Fruit fly (Drosophila melanogaster) whole organism, embryonic: ENCODE measurements around the gene trk.
A peak's percentile ranks its signal among the peaks of the same experiment; 100 is the strongest.

Source experiments
- Aef1 ChIP-seq: fragments of 200-800 bp; sonication (Bioruptor generic); IDR thresholded peaks from 3 replicates; pipeline ENCODE4 v1.3.6; 2022; ENCODE audit warnings: missing biosample characterization, missing genetic modification characterization
- Asciz ChIP-seq: fragments of 200-800 bp; sonication (Bioruptor generic); optimal IDR thresholded peaks from 2 replicates; lab custom pipeline; 2017; ENCODE audit warnings: missing biosample characterization, mild to moderate bottlenecking, missing genetic modification characterization, missing genetic modification reagents
- Atf6 ChIP-seq: fragments of 200-800 bp; sonication (Bioruptor generic); IDR thresholded peaks from 2 replicates; pipeline ENCODE4 v1.3.6; 2022; ENCODE audit warnings: missing biosample characterization, missing genetic modification characterization
- BtbVII ChIP-seq: fragments of 200-800 bp; sonication (Bioruptor generic); optimal IDR thresholded peaks from 3 replicates; lab custom pipeline; 2017; ENCODE audit warnings: missing biosample characterization, mild to moderate bottlenecking, missing genetic modification characterization
- CG10321 ChIP-seq: fragments of 200-800 bp; sonication (Bioruptor generic); IDR thresholded peaks from 2 replicates; pipeline ENCODE4 v1.3.6; 2022; ENCODE audit warnings: missing biosample characterization, missing genetic modification characterization
- CG11695 ChIP-seq: fragments of 200-800 bp; sonication (Bioruptor generic); IDR thresholded peaks from 3 replicates; pipeline ENCODE4 v1.3.6; 2022; ENCODE audit warnings: missing biosample characterization, missing genetic modification characterization
- CG11696 ChIP-seq: fragments of 200-800 bp; sonication (Bioruptor generic); IDR thresholded peaks from 2 replicates; pipeline ENCODE4 v1.3.6; 2022; ENCODE audit warnings: missing biosample characterization, missing genetic modification characterization
- CG12299 ChIP-seq: fragments of 200-800 bp; sonication (Bioruptor generic); optimal IDR thresholded peaks from 2 replicates; lab custom pipeline; 2018; ENCODE audit warnings: missing biosample characterization, mild to moderate bottlenecking, missing genetic modification characterization
- CG13424 ChIP-seq: fragments of 200-800 bp; sonication (Bioruptor generic); optimal IDR thresholded peaks from 2 replicates; lab custom pipeline; 2019; ENCODE audit warnings: missing biosample characterization, mild to moderate bottlenecking, missing genetic modification characterization, moderate library complexity
- CG14965 ChIP-seq: fragments of 200-800 bp; sonication (Bioruptor generic); optimal IDR thresholded peaks from 2 replicates; lab custom pipeline; 2016; ENCODE audit warnings: missing biosample characterization, missing genetic modification characterization, borderline replicate concordance
- CG1603 ChIP-seq: fragments of 200-800 bp; sonication (Bioruptor generic); optimal IDR thresholded peaks from 2 replicates; lab custom pipeline; 2019; ENCODE audit warnings: missing biosample characterization, mild to moderate bottlenecking, missing genetic modification characterization, moderate library complexity
- CG16813 ChIP-seq: fragments of 200-800 bp; sonication (Bioruptor generic); IDR thresholded peaks from 3 replicates; pipeline ENCODE4 v1.3.6; 2022; ENCODE audit warnings: missing biosample characterization, missing genetic modification characterization; ENCODE audit not compliant: partially characterized antibody
- CG18262 ChIP-seq: fragments of 200-800 bp; optimal IDR thresholded peaks from 3 replicates; lab custom pipeline; 2019; ENCODE audit warnings: missing biosample characterization, mild to moderate bottlenecking, missing genetic modification characterization, moderate library complexity
- CG2875 ChIP-seq: fragments of 200-800 bp; sonication (Bioruptor generic); optimal IDR thresholded peaks from 2 replicates; lab custom pipeline; 2017; ENCODE audit warnings: missing biosample characterization, mild to moderate bottlenecking, missing genetic modification characterization, missing genetic modification reagents
- CG3065 ChIP-seq: fragments of 200-800 bp; sonication (Bioruptor generic); optimal IDR thresholded peaks from 2 replicates; lab custom pipeline; 2016; ENCODE audit warnings: missing biosample characterization, missing genetic modification characterization
- CG3995 ChIP-seq: fragments of 200-800 bp; sonication (Bioruptor generic); optimal IDR thresholded peaks from 3 replicates; lab custom pipeline; 2016; ENCODE audit warnings: missing biosample characterization, missing genetic modification characterization
- CG4707 ChIP-seq: fragments of 200-800 bp; sonication (Bioruptor generic); optimal IDR thresholded peaks from 2 replicates; lab custom pipeline; 2018; ENCODE audit warnings: missing biosample characterization, mild to moderate bottlenecking, missing genetic modification characterization, moderate library complexity
- CG6175 ChIP-seq: fragments of 200-800 bp; sonication (Bioruptor generic); IDR thresholded peaks from 3 replicates; pipeline ENCODE4 v1.3.6; 2022; ENCODE audit warnings: missing biosample characterization, missing genetic modification characterization
- CG6689 ChIP-seq: fragments of 200-800 bp; sonication (Bioruptor generic); IDR thresholded peaks from 2 replicates; pipeline ENCODE4 v1.3.6; 2022; ENCODE audit warnings: missing biosample characterization, missing genetic modification characterization
- CG6854 ChIP-seq: fragments of 200-800 bp; sonication (Bioruptor generic); optimal IDR thresholded peaks from 3 replicates; lab custom pipeline; 2017; ENCODE audit warnings: missing biosample characterization, mild to moderate bottlenecking, missing genetic modification characterization
- CG7745 ChIP-seq: fragments of 200-800 bp; sonication (Bioruptor generic); optimal IDR thresholded peaks from 2 replicates; lab custom pipeline; 2018; ENCODE audit warnings: missing biosample characterization, mild to moderate bottlenecking, missing genetic modification characterization, moderate library complexity
- Chrac-16 ChIP-seq: fragments of 200-800 bp; sonication (Bioruptor generic); optimal IDR thresholded peaks from 3 replicates; lab custom pipeline; 2016; ENCODE audit warnings: missing biosample characterization, missing genetic modification characterization
- D ChIP-seq, 2 experiments: fragments of 200-800 bp in 1 of 2; fragments of >200 bp in 1 of 2; sonication (Bioruptor generic) in 1 of 2; optimal IDR thresholded peaks; 2 replicates in 1 of 2; 3 replicates in 1 of 2; lab custom pipeline; 2017; ENCODE audit warnings: mild to moderate bottlenecking in 1 of 2, missing biosample characterization in 1 of 2, missing genetic modification characterization in 1 of 2, missing genetic modification reagents in 1 of 2
- Deaf1 ChIP-seq: fragments of 200-800 bp; optimal IDR thresholded peaks from 3 replicates; lab custom pipeline; 2019; ENCODE audit warnings: missing biosample characterization, mild to moderate bottlenecking, missing genetic modification characterization, moderate library complexity
- Dfd ChIP-seq, 2 experiments: fragments of >200 bp; optimal IDR thresholded peaks; 2 replicates each; lab custom pipeline; 2017; ENCODE audit warnings: missing biosample characterization in 2 of 2, missing genetic modification characterization in 2 of 2
- Doc3 ChIP-seq: fragments of 200-800 bp; sonication (Bioruptor generic); IDR thresholded peaks from 3 replicates; pipeline ENCODE4 v1.3.6; 2022; ENCODE audit warnings: missing biosample characterization, missing genetic modification characterization; ENCODE audit not compliant: partially characterized antibody
- ERR ChIP-seq: fragments of 200-800 bp; sonication (Bioruptor generic); optimal IDR thresholded peaks from 2 replicates; lab custom pipeline; 2016; ENCODE audit warnings: missing biosample characterization, missing genetic modification characterization
- Ets97D ChIP-seq: fragments of 200-800 bp; sonication (Bioruptor generic); optimal IDR thresholded peaks from 3 replicates; lab custom pipeline; 2016; ENCODE audit warnings: missing biosample characterization, missing genetic modification characterization
- Hsf ChIP-seq: fragments of 200-800 bp; sonication (Bioruptor generic); optimal IDR thresholded peaks from 3 replicates; lab custom pipeline; 2016; ENCODE audit warnings: missing biosample characterization, missing genetic modification characterization
- MESR4 ChIP-seq: fragments of 200-800 bp; sonication (Bioruptor generic); optimal IDR thresholded peaks from 2 replicates; lab custom pipeline; 2018; ENCODE audit warnings: missing biosample characterization, mild to moderate bottlenecking, missing genetic modification characterization, moderate library complexity
- Nf-YB ChIP-seq: fragments of 200-800 bp; sonication (Bioruptor generic); optimal IDR thresholded peaks from 3 replicates; lab custom pipeline; 2019; ENCODE audit warnings: missing biosample characterization, mild to moderate bottlenecking, missing genetic modification characterization, moderate library complexity
- Poxn ChIP-seq: fragments of 200-800 bp; sonication (Bioruptor generic); IDR thresholded peaks from 2 replicates; pipeline ENCODE4 v1.3.6; 2022; ENCODE audit warnings: missing biosample characterization, missing genetic modification characterization
- ato ChIP-seq: fragments of 200-800 bp; sonication (Bioruptor generic); IDR thresholded peaks from 2 replicates; pipeline ENCODE4 v1.3.6; 2022; ENCODE audit warnings: missing biosample characterization, missing genetic modification characterization; ENCODE audit not compliant: partially characterized antibody
- crol ChIP-seq: fragments of 200-800 bp; sonication (Bioruptor generic); IDR thresholded peaks from 2 replicates; pipeline ENCODE4 v1.3.6; 2022; ENCODE audit warnings: missing biosample characterization, missing genetic modification characterization
- danr ChIP-seq: fragments of 200-800 bp; sonication (Bioruptor generic); IDR thresholded peaks from 2 replicates; pipeline ENCODE4 v1.3.6; 2022; ENCODE audit warnings: missing biosample characterization, missing genetic modification characterization
- dmrt11E ChIP-seq: fragments of 200-800 bp; sonication (Bioruptor generic); optimal IDR thresholded peaks from 3 replicates; lab custom pipeline; 2018; ENCODE audit warnings: missing biosample characterization, mild to moderate bottlenecking, missing genetic modification characterization, moderate library complexity
- exex ChIP-seq: fragments of 200-800 bp; sonication (Bioruptor generic); optimal IDR thresholded peaks from 4 replicates; lab custom pipeline; 2018; ENCODE audit warnings: missing biosample characterization, mild to moderate bottlenecking, missing genetic modification characterization, moderate library complexity
- gsb-n ChIP-seq: fragments of 200-800 bp; sonication (Bioruptor generic); optimal IDR thresholded peaks from 3 replicates; lab custom pipeline; 2018; ENCODE audit warnings: missing biosample characterization, mild to moderate bottlenecking, missing genetic modification characterization
- inv ChIP-seq: fragments of 200-800 bp; sonication (Bioruptor generic); IDR thresholded peaks from 2 replicates; pipeline ENCODE4 v1.3.6; 2022; ENCODE audit warnings: missing biosample characterization, missing genetic modification characterization; ENCODE audit not compliant: partially characterized antibody
- kah ChIP-seq: fragments of 200-800 bp; sonication (Bioruptor generic); optimal IDR thresholded peaks from 2 replicates; lab custom pipeline; 2018; ENCODE audit warnings: missing biosample characterization, mild to moderate bottlenecking, missing genetic modification characterization
- lola ChIP-seq, 3 experiments: fragments of >200 bp in 2 of 3; fragments of 200-800 bp in 1 of 3; sonication (Bioruptor generic) in 1 of 3; optimal IDR thresholded peaks; 2 replicates each; lab custom pipeline; 2017 to 2019; ENCODE audit warnings: missing biosample characterization in 3 of 3, missing genetic modification characterization in 3 of 3, mild to moderate bottlenecking in 1 of 3, moderate library complexity in 1 of 3
- oc ChIP-seq: fragments of 200-800 bp; sonication (Bioruptor generic); optimal IDR thresholded peaks from 2 replicates; lab custom pipeline; 2018; ENCODE audit warnings: missing biosample characterization, mild to moderate bottlenecking, missing genetic modification characterization, moderate library complexity
- pb ChIP-seq: fragments of 200-800 bp; sonication (Bioruptor generic); optimal IDR thresholded peaks from 3 replicates; lab custom pipeline; 2016; ENCODE audit warnings: missing biosample characterization, missing genetic modification characterization
- prd ChIP-seq, 3 experiments: fragments of >200 bp in 2 of 3; fragments of 200-800 bp in 1 of 3; sonication (Bioruptor generic) in 1 of 3; optimal IDR thresholded peaks in 2 of 3; IDR thresholded peaks in 1 of 3; 2 replicates in 2 of 3; 3 replicates in 1 of 3; pipeline versions ENCODE4 v1.3.6 to Lab custom; 2017 to 2022; ENCODE audit warnings: missing biosample characterization in 1 of 3, missing genetic modification characterization in 1 of 3
- pum ChIP-seq: fragments of 200-800 bp; sonication (Bioruptor generic); optimal IDR thresholded peaks from 2 replicates; lab custom pipeline; 2016; ENCODE audit warnings: missing biosample characterization, missing genetic modification characterization
- run ChIP-seq: fragments of 200-800 bp; sonication (Bioruptor generic); optimal IDR thresholded peaks from 3 replicates; lab custom pipeline; 2018; ENCODE audit warnings: missing biosample characterization, mild to moderate bottlenecking, missing genetic modification characterization
- sisA ChIP-seq: fragments of 200-800 bp; sonication (Bioruptor generic); IDR thresholded peaks from 2 replicates; pipeline ENCODE4 v1.3.6; 2022; ENCODE audit warnings: missing biosample characterization, missing genetic modification characterization
- sna ChIP-seq: fragments of 200-800 bp; sonication (Bioruptor generic); IDR thresholded peaks from 2 replicates; pipeline ENCODE4 v1.3.6; 2022; ENCODE audit warnings: missing biosample characterization, missing genetic modification characterization; ENCODE audit not compliant: partially characterized antibody
- stc ChIP-seq: fragments of 200-800 bp; sonication (Bioruptor generic); IDR thresholded peaks from 2 replicates; pipeline ENCODE4 v1.3.6; 2022; ENCODE audit warnings: missing biosample characterization, missing genetic modification characterization
- trh ChIP-seq: fragments of 200-800 bp; sonication (Bioruptor generic); optimal IDR thresholded peaks from 2 replicates; lab custom pipeline; 2016; ENCODE audit warnings: missing biosample characterization, missing genetic modification characterization

The trk gene

dm6 chr2L:10276436-10276835 is 4.3 kb upstream of the trk start (continued):
- TF ChIP-seq pb (no peak), danr (GFP tag; lab: Robert Waterston, UW) (no peak), CG14965 (no peak), run (tag; lab: Kevin White, UChicago) (no peak), Aef1 (GFP tag; lab: Robert Waterston, UW) (no peak), CG11695 (GFP tag; lab: Robert Waterston, UW) (peak; percentile 30; the same call in 1 of the 3 replicates), kah (GFP tag; lab: Kevin White, UChicago) (peak; percentile 44), Dfd (GFP tag; optimal IDR thresholded peaks at IDR 0.05; lab: Kevin White, UChicago) (no peak), Atf6 (GFP tag; lab: Robert Waterston, UW) (no peak), Doc3 (GFP tag; lab: Robert Waterston, UW) (no peak), CG12299 (tag; lab: Kevin White, UChicago) (no peak), CG6175 (GFP tag; lab: Robert Waterston, UW) (no peak), CG3065 (GFP tag; lab: Kevin White, UChicago) (no peak), ato (GFP tag; lab: Robert Waterston, UW) (no peak), Deaf1 (tag; lab: Kevin White, UChicago) (no peak), D (optimal IDR thresholded peaks at IDR 0.05; lab: Kevin White, UChicago) (no peak), D (GFP tag; optimal IDR thresholded peaks at IDR 0.05; lab: Kevin White, UChicago) (peak; percentile 61), BtbVII (GFP tag; lab: Kevin White, UChicago) (no peak), MESR4 (GFP tag; lab: Kevin White, UChicago) (no peak), dmrt11E (tag; lab: Kevin White, UChicago) (peak; percentile 60), crol (no peak), oc (tag; lab: Kevin White, UChicago) (no peak), sisA (GFP tag; lab: Robert Waterston, UW) (no peak), Asciz (GFP tag; lab: Kevin White, UChicago) (peak; percentile 75), CG4707 (no peak), ERR (GFP tag; lab: Kevin White, UChicago) (no peak), prd (optimal IDR thresholded peaks at IDR 0.05; lab: Kevin White, UChicago) (no peak), prd (GFP tag; IDR thresholded peaks at IDR 0.05; lab: Robert Waterston, UW) (no peak), CG13424 (no peak), Ets97D (GFP tag; lab: Kevin White, UChicago) (no peak), Chrac-16 (GFP tag; lab: Kevin White, UChicago) (no peak), Nf-YB (no peak), Poxn (GFP tag; lab: Robert Waterston, UW) (no peak), CG3995 (GFP tag; lab: Kevin White, UChicago) (no peak), CG6854 (GFP tag; lab: Kevin White, UChicago) (no peak), gsb-n (tag; lab: Kevin White, UChicago) (no peak), exex (tag; lab: Kevin White, UChicago) (no peak), lola (GFP tag; optimal IDR thresholded peaks at IDR 0.05; lab: Kevin White, UChicago) (peak in 1 of 3 experiments; percentile 45), CG10321 (GFP tag; lab: Robert Waterston, UW) (no peak), CG2875 (GFP tag; lab: Kevin White, UChicago) (peak; percentile 29), sna (GFP tag; lab: Robert Waterston, UW) (no peak), CG16813 (GFP tag; lab: Robert Waterston, UW) (no peak), CG18262 (tag; lab: Kevin White, UChicago) (peak; percentile 82), Hsf (GFP tag; lab: Kevin White, UChicago) (no peak), trh (GFP tag; lab: Kevin White, UChicago) (no peak), stc (GFP tag; lab: Robert Waterston, UW) (peak; percentile 64), pum (GFP tag; lab: Kevin White, UChicago) (no peak), CG11696 (GFP tag; lab: Robert Waterston, UW) (no peak), CG1603 (tag; lab: Kevin White, UChicago) (no peak), inv (GFP tag; lab: Robert Waterston, UW) (no peak), CG6689 (peak; percentile 23), CG7745 (no peak)
